Worm (Caenorhabditis elegans) whole organism, midembryonic: ENCODE measurements around the gene ZK622.4.

Experiments
- klf-2 ChIP-seq: fragments of 200-800 bp; sonication (Bioruptor generic); conservative IDR thresholded peaks from 2 replicates; pipeline ENCODE4 v1.3.6; 2022; ENCODE audit warnings: missing genetic modification reagents, missing genetic modification characterization, missing compliant biosample characterization
- med-1 ChIP-seq: sonication (generic microtip); optimal IDR thresholded peaks from 2 replicates; lab custom pipeline; 2017; ENCODE audit warnings: missing genetic modification characterization, mild to moderate bottlenecking, missing compliant biosample characterization, antibody characterized with exemption, missing genetic modification reagents; ENCODE audit not compliant: insufficient read depth
- ref-1 ChIP-seq: fragments of 200-800 bp; sonication (Bioruptor generic); conservative IDR thresholded peaks from 2 replicates; pipeline ENCODE4 v1.3.6; 2022; ENCODE audit warnings: missing genetic modification reagents, missing genetic modification characterization, missing compliant biosample characterization

DNA sequence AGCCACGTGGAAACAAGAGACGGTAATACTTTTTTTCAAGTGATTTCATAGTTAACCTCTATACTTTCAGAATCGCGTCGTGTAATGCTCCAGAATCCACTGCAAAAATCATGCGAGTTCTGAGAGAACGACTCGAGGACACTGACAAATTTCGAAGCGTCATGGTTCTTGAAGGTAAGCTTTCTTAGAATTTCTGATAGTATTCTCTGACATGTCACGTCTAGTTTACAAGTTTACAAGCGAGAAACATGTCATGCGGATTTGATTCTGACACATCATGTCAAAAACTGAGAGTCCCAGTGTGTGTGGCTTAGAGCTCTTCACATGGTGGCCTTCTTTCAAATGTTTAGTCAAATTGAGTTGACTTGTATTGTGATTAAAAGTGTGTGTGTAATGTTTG lies 42.1 kb downstream of the ZK622.4 start:
- TF ChIP-seq ref-1 (no peak), med-1 (GFP tag; lab: Kevin White, UChicago) (no peak), klf-2 (GFP tag; lab: Robert Waterston, UW) (no peak)
